Worm (Caenorhabditis elegans): ENCODE measurements around the gene mltn-7.

The mltn-7 gene

ce11 chrV:414630-415029 is 44.5 kb downstream of the mltn-7 start, which contains the start of gene dod-19:
TSS of gene dod-19 (minus strand) at chrV:414759.
- TF ChIP-seq nhr-80 (tag; optimal IDR thresholded peaks at IDR 0.05): peak; percentile 17
- TF ChIP-seq nfyb-1 (GFP tag; IDR thresholded peaks at IDR 0.05): no peak

- TF ChIP-seq attf-5 (GFP tag; optimal IDR thresholded peaks at IDR 0.05): no peak
- peak; percentile 46 for TF ChIP-seq unc-62 (GFP tag; optimal IDR thresholded peaks at IDR 0.05)
- TF ChIP-seq nhr-80 (tag; optimal IDR thresholded peaks at IDR 0.05): peak; percentile 24
Observed at ce11 chrV:415072-415471, 44.9 kb downstream of the mltn-7 start.

- TF ChIP-seq D2030.7 (GFP tag; IDR thresholded peaks at IDR 0.05): no peak
- TF ChIP-seq efl-1 (GFP tag; optimal IDR thresholded peaks at IDR 0.05): no peak
- TF ChIP-seq ztf-18 (tag; optimal IDR thresholded peaks at IDR 0.05): no peak
- TF ChIP-seq unc-130 (GFP tag; optimal IDR thresholded peaks at IDR 0.05): no peak
- no peak for TF ChIP-seq gei-17 (GFP tag; optimal IDR thresholded peaks at IDR 0.05)
- TF ChIP-seq snpc-1.3 (tag; optimal IDR thresholded peaks at IDR 0.05; ENCODE audit: insufficient read depth): no peak
- TF ChIP-seq egrh-3 (GFP tag; IDR thresholded peaks at IDR 0.05): no peak
- TF ChIP-seq ztf-6 (GFP tag; IDR thresholded peaks at IDR 0.05): no peak
- TF ChIP-seq him-1 (tag; optimal IDR thresholded peaks at IDR 0.05): no peak
- TF ChIP-seq attf-5 (GFP tag; optimal IDR thresholded peaks at IDR 0.05): no peak
- peak; percentile 70 for TF ChIP-seq unc-62 (GFP tag; optimal IDR thresholded peaks at IDR 0.05)
- TF ChIP-seq nhr-80 (tag; optimal IDR thresholded peaks at IDR 0.05): peak; percentile 35
- no peak for TF ChIP-seq lin-35 (GFP tag; optimal IDR thresholded peaks at IDR 0.05)
- no peak for TF ChIP-seq F39B2.1 (GFP tag; IDR thresholded peaks at IDR 0.05)
- no peak for TF ChIP-seq F10E7.11 (tag; optimal IDR thresholded peaks at IDR 0.05)
- TF ChIP-seq let-607 (tag; optimal IDR thresholded peaks at IDR 0.05): peak in 1 of 2 experiments; percentile 45
- no peak for TF ChIP-seq dox-1 (GFP tag; IDR thresholded peaks at IDR 0.05)
- TF ChIP-seq sea-2 (GFP tag; IDR thresholded peaks at IDR 0.05): no peak
- peak; percentile 79 for TF ChIP-seq atf-7 (tag; optimal IDR thresholded peaks at IDR 0.05)
- no peak for TF ChIP-seq Y95B8A.8 (GFP tag; IDR thresholded peaks at IDR 0.05)
- TF ChIP-seq nhr-179 (tag; optimal IDR thresholded peaks at IDR 0.05): no peak
- no peak for TF ChIP-seq ama-1 (optimal IDR thresholded peaks at IDR 0.05)
- TF ChIP-seq ama-1 (GFP tag; optimal IDR thresholded peaks at IDR 0.05): no peak
- no peak for TF ChIP-seq K11D2.4 (GFP tag; IDR thresholded peaks at IDR 0.05)
- no peak for TF ChIP-seq F57C9.4 (tag; optimal IDR thresholded peaks at IDR 0.05)
- TF ChIP-seq ccch-3 (GFP tag; optimal IDR thresholded peaks at IDR 0.05): no peak
- TF ChIP-seq nfyb-1 (GFP tag; IDR thresholded peaks at IDR 0.05): no peak
- TF ChIP-seq attf-3 (GFP tag; conservative IDR thresholded peaks at IDR 0.05): no peak
- TF ChIP-seq B0261.1 (tag; optimal IDR thresholded peaks at IDR 0.05): no peak
- TF ChIP-seq fkh-3 (tag; optimal IDR thresholded peaks at IDR 0.05): no peak
- no peak for TF ChIP-seq ceh-79 (tag; optimal IDR thresholded peaks at IDR 0.05)
- TF ChIP-seq F55B11.4 (tag; optimal IDR thresholded peaks at IDR 0.05; ENCODE audit: borderline replicate concordance, insufficient read depth): no peak
- no peak for TF ChIP-seq egl-44 (GFP tag; IDR thresholded peaks at IDR 0.05)
- TF ChIP-seq zfh-2 (GFP tag; conservative IDR thresholded peaks at IDR 0.05): no peak
- no peak for TF ChIP-seq snpc-3.4 (tag; optimal IDR thresholded peaks at IDR 0.05)
- TF ChIP-seq attf-6 (GFP tag; IDR thresholded peaks at IDR 0.05): no peak
Observed at ce11 chrV:417656-418353, 47.7 kb downstream of the mltn-7 start, which contains the start of gene irg-8. TSS of gene irg-8 (minus strand) at chrV:417706.
